Fruit fly (Drosophila melanogaster): ENCODE measurements around the gene CG3457.

- TF ChIP-seq Hnf4 (GFP tag; optimal IDR thresholded peaks at IDR 0.05) (no peak), Abd-B (GFP tag; optimal IDR thresholded peaks at IDR 0.05) (no peak), ey (GFP tag; optimal IDR thresholded peaks at IDR 0.05) (no peak), lola (GFP tag; optimal IDR thresholded peaks at IDR 0.05) (no peak), rgr (GFP tag; optimal IDR thresholded peaks at IDR 0.05) (no peak)
Observed at dm6 chrX:2165394-2165793, 22.2 kb upstream of the CG3457 start.
